Worm (Caenorhabditis elegans) whole organism, young adult: ENCODE measurements around the gene R04E5.9.

ENCODE experiments used
- B0035.1 ChIP-seq: sonication (generic microtip); optimal IDR thresholded peaks from 2 replicates; lab custom pipeline; 2016; ENCODE audit warnings: missing genetic modification characterization, mild to moderate bottlenecking, missing compliant biosample characterization, missing genotype, missing genetic modification reagents
- B0261.1 ChIP-seq: sonication (generic microtip); optimal IDR thresholded peaks from 2 replicates; lab custom pipeline; 2016; ENCODE audit warnings: mild to moderate bottlenecking, missing genetic modification characterization, moderate library complexity, missing compliant biosample characterization
- B0336.3 ChIP-seq: fragments of 200-800 bp; sonication (Bioruptor generic); IDR thresholded peaks from 2 replicates; pipeline ENCODE4 v1.3.6; 2022; ENCODE audit warnings: missing genetic modification characterization, missing compliant biosample characterization
- F23B12.7 ChIP-seq: sonication (generic microtip); optimal IDR thresholded peaks from 2 replicates; lab custom pipeline; 2017; ENCODE audit warnings: missing genetic modification characterization, mild to moderate bottlenecking, missing compliant biosample characterization, antibody characterized with exemption, moderate library complexity; ENCODE audit not compliant: insufficient read depth
- F37B4.10 ChIP-seq: fragments of 200-800 bp; sonication (Bioruptor generic); IDR thresholded peaks from 2 replicates; pipeline ENCODE4 v1.3.6; 2022; ENCODE audit warnings: missing genetic modification characterization, missing compliant biosample characterization
- F39B2.1 ChIP-seq: fragments of 200-800 bp; sonication (Bioruptor generic); IDR thresholded peaks from 2 replicates; pipeline ENCODE4 v1.3.6; 2022; ENCODE audit warnings: missing genetic modification reagents, missing genetic modification characterization, missing compliant biosample characterization
- K12H6.12 ChIP-seq: fragments of 200-800 bp; sonication (Bioruptor generic); optimal IDR thresholded peaks from 2 replicates; lab custom pipeline; 2018; ENCODE audit warnings: mild to moderate bottlenecking, missing genetic modification characterization, missing compliant biosample characterization
- T07F8.4 ChIP-seq: sonication (generic microtip); optimal IDR thresholded peaks from 2 replicates; lab custom pipeline; 2016; ENCODE audit warnings: mild to moderate bottlenecking, missing genetic modification characterization, moderate library complexity, missing compliant biosample characterization
- Y67H2A.10 ChIP-seq: fragments of 200-800 bp; sonication (Bioruptor generic); conservative IDR thresholded peaks from 2 replicates; pipeline ENCODE4 v1.3.6; 2022; ENCODE audit warnings: missing genetic modification reagents, missing genetic modification characterization, missing compliant biosample characterization
- attf-3 ChIP-seq: fragments of 200-800 bp; sonication (Bioruptor generic); conservative IDR thresholded peaks from 2 replicates; pipeline ENCODE4 v1.3.6; 2022; ENCODE audit warnings: missing genetic modification reagents, missing genetic modification characterization, missing compliant biosample characterization
- attf-6 ChIP-seq: fragments of 200-800 bp; sonication (Bioruptor generic); IDR thresholded peaks from 2 replicates; pipeline ENCODE4 v1.3.6; 2022; ENCODE audit warnings: missing genetic modification reagents, missing genetic modification characterization, missing compliant biosample characterization
- ceh-40 ChIP-seq: fragments of 200-800 bp; sonication (Bioruptor generic); IDR thresholded peaks from 2 replicates; pipeline ENCODE4 v1.3.6; 2022; ENCODE audit warnings: missing genetic modification characterization, missing compliant biosample characterization
- ceh-79 ChIP-seq: sonication (generic microtip); optimal IDR thresholded peaks from 2 replicates; lab custom pipeline; 2017; ENCODE audit warnings: mild to moderate bottlenecking, missing genetic modification characterization, missing compliant biosample characterization
- chd-7 ChIP-seq: sonication (generic microtip); optimal IDR thresholded peaks from 2 replicates; lab custom pipeline; 2016; ENCODE audit warnings: mild to moderate bottlenecking, missing genetic modification characterization, moderate library complexity, missing compliant biosample characterization
- dpl-1 ChIP-seq: fragments of 150-350 bp; optimal IDR thresholded peaks from 2 replicates; lab custom pipeline; 2014; ENCODE audit warnings: missing biosample characterization, missing genetic modification reagents, missing genetic modification characterization
- egl-18 ChIP-seq: fragments of 200-800 bp; sonication (Bioruptor generic); IDR thresholded peaks from 2 replicates; pipeline ENCODE4 v1.3.6; 2022; ENCODE audit warnings: missing genetic modification reagents, missing genetic modification characterization, missing compliant biosample characterization
- egrh-3 ChIP-seq: fragments of 200-800 bp; sonication (Bioruptor generic); IDR thresholded peaks from 2 replicates; pipeline ENCODE4 v1.3.6; 2022; ENCODE audit warnings: missing genetic modification reagents, missing genetic modification characterization, missing compliant biosample characterization
- ekl-4 ChIP-seq: fragments of 200-800 bp; sonication (Bioruptor generic); IDR thresholded peaks from 2 replicates; pipeline ENCODE4 v1.3.6; 2022; ENCODE audit warnings: missing genetic modification reagents, missing genetic modification characterization, missing compliant biosample characterization
- hlh-26 ChIP-seq: fragments of 200-800 bp; sonication (Bioruptor generic); conservative IDR thresholded peaks from 2 replicates; pipeline ENCODE4 v1.3.6; 2022; ENCODE audit warnings: missing genetic modification reagents, missing genetic modification characterization, missing compliant biosample characterization
- hmg-1.2 ChIP-seq: fragments of 200-800 bp; sonication (Bioruptor generic); IDR thresholded peaks from 2 replicates; pipeline ENCODE4 v1.3.6; 2022; ENCODE audit warnings: missing genetic modification reagents, missing genetic modification characterization, missing compliant biosample characterization
- hrde-1 ChIP-seq: sonication (generic microtip); optimal IDR thresholded peaks from 2 replicates; lab custom pipeline; 2016; ENCODE audit warnings: missing genetic modification characterization, mild to moderate bottlenecking, missing compliant biosample characterization, moderate library complexity, missing genotype, missing genetic modification reagents, borderline replicate concordance
- let-526 ChIP-seq: fragments of 200-800 bp; sonication (Bioruptor generic); IDR thresholded peaks from 2 replicates; pipeline ENCODE4 v1.3.6; 2022; ENCODE audit warnings: missing genetic modification reagents, missing genetic modification characterization, missing compliant biosample characterization
- let-607 ChIP-seq, 2 experiments: fragments of 200-800 bp in 1 of 2; sonication (Bioruptor generic) in 1 of 2; sonication (generic microtip) in 1 of 2; optimal IDR thresholded peaks; 2 replicates each; lab custom pipeline; 2016 to 2018; ENCODE audit warnings: mild to moderate bottlenecking in 2 of 2, missing compliant biosample characterization in 2 of 2, missing genetic modification characterization in 2 of 2, moderate library complexity in 2 of 2, missing genotype in 1 of 2
- lin-26 ChIP-seq: fragments of 200-800 bp; sonication (Bioruptor generic); IDR thresholded peaks from 2 replicates; pipeline ENCODE4 v1.3.6; 2022; ENCODE audit warnings: missing genetic modification reagents, missing genetic modification characterization, missing compliant biosample characterization
- lin-35 ChIP-seq, 3 experiments: fragments of 150-350 bp in 2 of 3; sonication (generic microtip) in 1 of 3; optimal IDR thresholded peaks; 2 replicates each; lab custom pipeline; 2014 to 2018; ENCODE audit warnings: missing biosample characterization in 3 of 3, missing genetic modification characterization in 3 of 3, missing genetic modification reagents in 3 of 3
- lin-40 ChIP-seq: sonication (generic microtip); optimal IDR thresholded peaks from 2 replicates; lab custom pipeline; 2016; ENCODE audit warnings: missing genetic modification characterization, mild to moderate bottlenecking, missing compliant biosample characterization, missing genotype, missing genetic modification reagents
- lin-54 ChIP-seq: fragments of 200-800 bp; sonication (Bioruptor generic); optimal IDR thresholded peaks from 2 replicates; lab custom pipeline; 2018; ENCODE audit warnings: mild to moderate bottlenecking, missing genetic modification characterization, missing compliant biosample characterization
- lsy-27 ChIP-seq: sonication (generic microtip); optimal IDR thresholded peaks from 2 replicates; lab custom pipeline; 2017; ENCODE audit warnings: missing genetic modification characterization, mild to moderate bottlenecking, missing compliant biosample characterization, antibody characterized with exemption, missing genotype, borderline replicate concordance; ENCODE audit not compliant: insufficient read depth
- madf-10 ChIP-seq: sonication (generic microtip); optimal IDR thresholded peaks from 2 replicates; lab custom pipeline; 2016; ENCODE audit warnings: mild to moderate bottlenecking, missing genetic modification characterization, missing compliant biosample characterization
- madf-6 ChIP-seq: fragments of 200-800 bp; sonication (Bioruptor generic); IDR thresholded peaks from 2 replicates; pipeline ENCODE4 v1.3.6; 2022; ENCODE audit warnings: missing genetic modification reagents, missing genetic modification characterization, missing compliant biosample characterization
- mcd-1 ChIP-seq: fragments of 200-800 bp; sonication (Bioruptor generic); IDR thresholded peaks from 2 replicates; pipeline ENCODE4 v1.3.6; 2022; ENCODE audit warnings: missing genetic modification reagents, missing genetic modification characterization, missing compliant biosample characterization
- mel-28 ChIP-seq: sonication (generic microtip); optimal IDR thresholded peaks from 2 replicates; lab custom pipeline; 2016; ENCODE audit warnings: borderline replicate concordance, mild to moderate bottlenecking, missing genetic modification characterization, missing compliant biosample characterization
- mxl-1 ChIP-seq: sonication (generic microtip); optimal IDR thresholded peaks from 2 replicates; lab custom pipeline; 2016; ENCODE audit warnings: missing genetic modification characterization, missing compliant biosample characterization
- nhr-179 ChIP-seq: sonication (generic microtip); optimal IDR thresholded peaks from 2 replicates; lab custom pipeline; 2016; ENCODE audit warnings: mild to moderate bottlenecking, missing genetic modification characterization, missing compliant biosample characterization
- pbrm-1 ChIP-seq: fragments of 200-800 bp; sonication (Bioruptor generic); IDR thresholded peaks from 2 replicates; pipeline ENCODE4 v1.3.6; 2022; ENCODE audit warnings: missing genetic modification reagents, missing genetic modification characterization, missing compliant biosample characterization
- pha-4 ChIP-seq: fragments of 150-350 bp; sonication (generic microtip); optimal IDR thresholded peaks from 2 replicates; lab custom pipeline; 2014; ENCODE audit warnings: missing biosample characterization, missing genetic modification reagents, missing genetic modification characterization
- repo-1 ChIP-seq: sonication (generic microtip); optimal IDR thresholded peaks from 2 replicates; lab custom pipeline; 2017; ENCODE audit warnings: mild to moderate bottlenecking, missing genetic modification characterization, missing compliant biosample characterization
- rpc-1 ChIP-seq, 2 experiments: fragments of 150-350 bp in 1 of 2; sonication (generic microtip) in 1 of 2; optimal IDR thresholded peaks; 2 replicates each; lab custom pipeline; 2014 to 2018; ENCODE audit warnings: missing biosample characterization in 1 of 2, missing genetic modification characterization in 1 of 2, missing genetic modification reagents in 1 of 2, missing genotype in 1 of 2
- sdz-38 ChIP-seq: sonication (generic microtip); optimal IDR thresholded peaks from 2 replicates; lab custom pipeline; 2016; ENCODE audit warnings: missing genotype, missing genetic modification characterization, missing compliant biosample characterization
- sea-2 ChIP-seq: fragments of 200-800 bp; sonication (Bioruptor generic); IDR thresholded peaks from 2 replicates; pipeline ENCODE4 v1.3.6; 2022; ENCODE audit warnings: missing genetic modification characterization, missing compliant biosample characterization
- snpc-3.4 ChIP-seq: sonication (generic microtip); optimal IDR thresholded peaks from 2 replicates; lab custom pipeline; 2017; ENCODE audit warnings: missing genetic modification characterization, mild to moderate bottlenecking, missing compliant biosample characterization, antibody characterized with exemption, moderate library complexity, missing genotype, missing genetic modification reagents
- snpc-4 ChIP-seq, 5 experiments: fragments of 150-350 bp in 1 of 5; sonication (generic microtip) in 4 of 5; optimal IDR thresholded peaks; 2 replicates each; lab custom pipeline; 2014 to 2018; ENCODE audit warnings: missing genetic modification characterization in 5 of 5, missing biosample characterization in 3 of 5, antibody characterized with exemption in 2 of 5, mild to moderate bottlenecking in 2 of 5, missing compliant biosample characterization in 2 of 5, missing genotype in 2 of 5, moderate library complexity in 2 of 5, missing genetic modification reagents in 1 of 5
- tbx-9 ChIP-seq: sonication (generic microtip); optimal IDR thresholded peaks from 2 replicates; lab custom pipeline; 2016; ENCODE audit warnings: borderline replicate concordance, missing genetic modification characterization, inconsistent platforms, missing compliant biosample characterization
- tlf-1 ChIP-seq: fragments of 200-800 bp; sonication (Bioruptor generic); optimal IDR thresholded peaks from 2 replicates; lab custom pipeline; 2018; ENCODE audit warnings: mild to moderate bottlenecking, missing genetic modification characterization, missing compliant biosample characterization
- unc-130 ChIP-seq: sonication (generic microtip); optimal IDR thresholded peaks from 2 replicates; lab custom pipeline; 2016; ENCODE audit warnings: missing genetic modification reagents, missing genetic modification characterization, missing compliant biosample characterization
- zim-3 ChIP-seq: sonication (generic microtip); optimal IDR thresholded peaks from 2 replicates; lab custom pipeline; 2017; ENCODE audit warnings: mild to moderate bottlenecking, missing genetic modification characterization, moderate library complexity, missing compliant biosample characterization
- ztf-22 ChIP-seq: fragments of 200-800 bp; sonication (Bioruptor generic); optimal IDR thresholded peaks from 2 replicates; lab custom pipeline; 2018; ENCODE audit warnings: mild to moderate bottlenecking, missing genetic modification characterization, moderate library complexity, missing compliant biosample characterization

R04E5.9 gene

ce11 chrX:8817929-8818328, 7.0 kb upstream of the R04E5.9 start (continued):
- TF ChIP-seq mxl-1 (no peak), tlf-1 (GFP tag; lab: Kevin White, UChicago) (no peak), let-607 (tag; optimal IDR thresholded peaks at IDR 0.05; lab: Kevin White, UChicago) (peak in 1 of 2 experiments; percentile 10), B0336.3 (GFP tag; lab: Robert Waterston, UW) (no peak), B0261.1 (tag; lab: Kevin White, UChicago) (peak; percentile 63), zim-3 (tag; lab: Kevin White, UChicago) (no peak), F37B4.10 (GFP tag; lab: Robert Waterston, UW) (no peak), nhr-179 (tag; lab: Kevin White, UChicago) (no peak), let-526 (GFP tag; lab: Robert Waterston, UW) (no peak), F23B12.7 (no peak), madf-10 (no peak), sea-2 (GFP tag; lab: Robert Waterston, UW) (no peak), mel-28 (no peak), ceh-79 (no peak), K12H6.12 (tag; lab: Kevin White, UChicago) (no peak), ceh-40 (GFP tag; lab: Robert Waterston, UW) (0 out of 2 replicates have a peak, but pooled peaks have one; percentile 51), pbrm-1 (peak; percentile 32; the same call in 1 of the 2 replicates), madf-6 (GFP tag; lab: Robert Waterston, UW) (no peak), ekl-4 (no peak), chd-7 (tag; lab: Kevin White, UChicago) (peak; percentile 3), dpl-1 (no peak), attf-3 (GFP tag; lab: Robert Waterston, UW) (no peak; the same call in 1 of the 2 replicates), attf-6 (GFP tag; lab: Robert Waterston, UW) (no peak), lin-26 (GFP tag; lab: Robert Waterston, UW) (peak; percentile 84), repo-1 (no peak), mcd-1 (no peak), ztf-22 (no peak), Y67H2A.10 (GFP tag; lab: Robert Waterston, UW) (no peak), egrh-3 (GFP tag; lab: Robert Waterston, UW) (no peak), hmg-1.2 (GFP tag; lab: Robert Waterston, UW) (peak; percentile 43; the same call in 1 of the 2 replicates), F39B2.1 (no peak), T07F8.4 (tag; lab: Kevin White, UChicago) (peak; percentile 4), hlh-26 (GFP tag; lab: Robert Waterston, UW) (no peak), tbx-9 (tag; lab: Kevin White, UChicago) (no peak), pha-4 (no peak), sdz-38 (tag; lab: Kevin White, UChicago) (no peak), lin-35 (GFP tag; optimal IDR thresholded peaks at IDR 0.05; lab: Kevin White, UChicago) (no peak), B0035.1 (tag; lab: Kevin White, UChicago) (no peak), lin-40 (tag; lab: Kevin White, UChicago) (no peak), lsy-27 (tag; lab: Kevin White, UChicago) (no peak), snpc-4 (GFP tag; optimal IDR thresholded peaks at IDR 0.05; lab: Kevin White, UChicago) (peak; percentile 27), snpc-4 (tag; optimal IDR thresholded peaks at IDR 0.05; lab: Kevin White, UChicago) (no peak), rpc-1 (optimal IDR thresholded peaks at IDR 0.05; lab: Kevin White, UChicago) (peak; percentile 57), rpc-1 (tag; optimal IDR thresholded peaks at IDR 0.05; lab: Kevin White, UChicago) (peak; percentile 69), hrde-1 (tag; lab: Kevin White, UChicago) (no peak), snpc-3.4 (tag; lab: Kevin White, UChicago) (peak; percentile 29), unc-130 (GFP tag; lab: Kevin White, UChicago) (no peak), egl-18 (GFP tag; lab: Robert Waterston, UW) (no peak), lin-54 (GFP tag; lab: Kevin White, UChicago) (peak; percentile 1)
